Worm (Caenorhabditis elegans) whole organism, midembryonic: Measurements from ENCODE around the gene C50D2.1.

Experiments
- T22C8.4 ChIP-seq: fragments of 200-800 bp; sonication (Bioruptor generic); IDR thresholded peaks from 2 replicates; pipeline ENCODE4 v1.3.6; 2022; ENCODE audit warnings: missing genetic modification characterization, missing compliant biosample characterization
- cog-1 ChIP-seq: sonication (generic microtip); optimal IDR thresholded peaks from 2 replicates; lab custom pipeline; 2016; ENCODE audit warnings: missing genetic modification characterization, missing compliant biosample characterization
- flt-1 ChIP-seq: fragments of 200-800 bp; sonication (Bioruptor generic); IDR thresholded peaks from 2 replicates; pipeline ENCODE4 v1.3.6; 2022; ENCODE audit warnings: missing genetic modification characterization, missing compliant biosample characterization
- klf-2 ChIP-seq: fragments of 200-800 bp; sonication (Bioruptor generic); conservative IDR thresholded peaks from 2 replicates; pipeline ENCODE4 v1.3.6; 2022; ENCODE audit warnings: missing genetic modification reagents, missing genetic modification characterization, missing compliant biosample characterization
- med-1 ChIP-seq: sonication (generic microtip); optimal IDR thresholded peaks from 2 replicates; lab custom pipeline; 2017; ENCODE audit warnings: missing genetic modification characterization, mild to moderate bottlenecking, missing compliant biosample characterization, antibody characterized with exemption, missing genetic modification reagents; ENCODE audit not compliant: insufficient read depth
- ref-1 ChIP-seq: fragments of 200-800 bp; sonication (Bioruptor generic); conservative IDR thresholded peaks from 2 replicates; pipeline ENCODE4 v1.3.6; 2022; ENCODE audit warnings: missing genetic modification reagents, missing genetic modification characterization, missing compliant biosample characterization
- tab-1 ChIP-seq: fragments of 200-800 bp; sonication (Bioruptor generic); IDR thresholded peaks from 2 replicates; pipeline ENCODE4 v1.3.6; 2022; ENCODE audit warnings: missing genetic modification characterization, missing compliant biosample characterization
- ztf-23 ChIP-seq: fragments of 200-800 bp; sonication (Bioruptor generic); IDR thresholded peaks from 2 replicates; pipeline ENCODE4 v1.3.6; 2022; ENCODE audit warnings: missing genetic modification reagents, missing genetic modification characterization, missing compliant biosample characterization
- ztf-29 ChIP-seq: fragments of 200-800 bp; sonication (Bioruptor generic); IDR thresholded peaks from 2 replicates; pipeline ENCODE4 v1.3.6; 2022; ENCODE audit warnings: missing genetic modification reagents, missing genetic modification characterization, missing compliant biosample characterization

Gene C50D2.1

ce11 chrII:156999-157499 is 45.7 kb downstream of the C50D2.1 start:
- TF ChIP-seq T22C8.4 (GFP tag; lab: Robert Waterston, UW), result no peak
- no peak for TF ChIP-seq tab-1

ce11 chrII:158004-158731 is 46.8 kb downstream of the C50D2.1 start:
- no peak for TF ChIP-seq med-1 (GFP tag; lab: Kevin White, UChicago)
- no peak for TF ChIP-seq flt-1
- no peak for TF ChIP-seq ztf-23 (GFP tag; lab: Robert Waterston, UW)
- no peak for TF ChIP-seq T22C8.4 (GFP tag; lab: Robert Waterston, UW)
- no peak for TF ChIP-seq tab-1
- no peak for TF ChIP-seq klf-2 (GFP tag; lab: Robert Waterston, UW)
- TF ChIP-seq ref-1, result no peak
- no peak for TF ChIP-seq ztf-29
- no peak for TF ChIP-seq cog-1 (tag; lab: Kevin White, UChicago)

DNA sequence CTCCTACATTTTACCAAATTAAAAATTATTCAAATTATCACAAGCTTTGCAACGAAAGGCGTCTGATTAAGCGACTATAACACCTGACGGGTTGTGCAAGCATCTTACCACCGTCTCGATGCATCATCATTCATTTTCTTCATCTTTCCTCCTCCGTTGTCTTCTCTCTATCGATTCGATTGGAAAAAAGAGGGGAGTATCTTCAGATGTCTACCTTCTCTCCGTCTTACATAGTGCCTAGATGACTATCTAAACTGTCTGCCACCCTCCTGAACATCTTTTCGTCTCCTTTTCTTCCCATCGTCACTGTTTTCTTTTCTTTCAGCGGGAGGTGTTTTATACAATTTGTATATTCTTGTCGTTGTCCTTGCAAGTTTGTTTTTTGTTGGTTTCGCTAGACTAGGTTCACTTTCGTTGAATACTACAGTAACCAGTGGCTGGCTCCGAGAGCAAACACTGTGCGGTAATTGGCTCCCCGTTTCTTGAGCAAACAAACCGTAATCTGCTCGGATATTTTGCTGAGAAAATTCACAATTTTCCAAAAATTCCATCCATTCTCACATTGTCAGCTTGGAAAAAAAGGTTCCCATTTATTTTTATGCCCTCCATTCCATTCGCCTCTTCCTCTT is 48.0 kb downstream of the C50D2.1 start:
- TF ChIP-seq ref-1 (no peak), ztf-23 (GFP tag; lab: Robert Waterston, UW) (no peak), ztf-29 (no peak), cog-1 (tag; lab: Kevin White, UChicago) (peak; percentile 38), T22C8.4 (GFP tag; lab: Robert Waterston, UW) (peak; percentile 43; the same call in 1 of the 2 replicates)

- TF ChIP-seq ref-1 (no peak), ztf-29 (no peak), med-1 (GFP tag; lab: Kevin White, UChicago) (no peak), flt-1 (no peak), klf-2 (GFP tag; lab: Robert Waterston, UW) (no peak)
These were observed 49.3 kb downstream of the C50D2.1 start for ce11 chrII:160561-161123.

DNA sequence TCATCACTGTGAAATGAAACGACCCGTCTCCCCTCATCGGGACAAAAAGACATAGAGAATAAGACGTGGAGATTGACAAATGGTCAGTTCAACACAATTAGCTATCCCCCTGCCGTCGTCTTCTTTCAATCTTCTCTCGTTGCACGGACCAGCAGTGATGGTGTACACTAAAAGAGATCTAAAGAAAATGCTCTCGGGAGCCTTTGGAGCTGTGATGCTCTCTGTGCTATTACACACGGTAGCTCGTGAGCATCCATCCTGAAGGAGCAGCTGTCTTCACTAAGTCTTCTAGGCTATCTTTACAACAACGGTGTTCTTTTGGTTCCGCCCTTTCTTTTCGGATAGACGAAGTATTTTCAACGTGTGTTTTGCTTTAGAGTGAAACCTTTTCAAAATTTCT is 49.9 kb downstream of the C50D2.1 start:
- TF ChIP-seq klf-2 (GFP tag; lab: Robert Waterston, UW) (no peak), cog-1 (tag; lab: Kevin White, UChicago) (peak; percentile 34), ref-1 (no peak), ztf-29 (no peak), tab-1 (no peak), T22C8.4 (GFP tag; lab: Robert Waterston, UW) (no peak), flt-1 (0 out of 2 replicates have a peak, but pooled peaks have one; percentile 31), med-1 (GFP tag; lab: Kevin White, UChicago) (no peak)

DNA sequence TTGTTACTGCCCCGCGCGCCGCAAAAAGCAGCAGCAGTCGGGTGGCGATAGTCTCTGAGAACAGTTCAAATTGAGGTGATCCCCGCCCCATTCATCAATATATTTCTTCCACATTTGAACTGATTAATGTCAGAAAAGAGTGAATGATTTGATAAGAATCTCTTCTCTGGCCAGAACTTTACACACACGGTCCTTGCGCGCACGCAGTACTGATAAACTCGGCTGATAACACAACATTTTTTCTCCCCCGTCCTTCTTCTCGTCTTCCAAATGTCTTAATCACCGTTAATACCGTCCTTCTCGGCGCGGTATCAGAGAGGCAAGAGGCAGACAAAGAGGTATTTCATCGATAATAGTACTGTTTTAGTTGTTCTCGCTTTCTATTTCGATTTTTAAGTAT is 50.8 kb downstream of the C50D2.1 start, which contains the start of gene etr-1:
etr-1 (plus strand) TSS at position 193 of the 400 bp plus-strand sequence.
- TF ChIP-seq ztf-29, result no peak

DNA sequence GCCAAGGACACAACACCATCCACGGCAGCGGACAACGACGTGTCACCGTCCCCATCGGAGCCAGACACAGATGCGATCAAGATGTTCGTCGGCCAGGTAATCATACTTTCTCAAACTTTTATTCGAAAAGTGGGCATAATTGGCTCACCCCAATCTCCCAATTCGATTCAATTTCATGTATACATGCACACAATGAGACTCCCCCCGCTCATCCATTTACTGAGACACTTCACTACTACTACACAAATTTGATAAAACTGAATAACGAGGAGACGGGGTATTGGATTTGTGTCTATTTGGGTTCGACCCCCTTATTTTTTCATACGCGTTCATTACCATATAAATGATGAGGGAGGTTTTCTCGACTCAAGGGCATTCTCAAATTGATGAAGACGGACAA is 51.9 kb downstream of the C50D2.1 start:
- TF ChIP-seq flt-1 (no peak), cog-1 (tag; lab: Kevin White, UChicago) (no peak), ref-1 (no peak), ztf-23 (GFP tag; lab: Robert Waterston, UW) (no peak), klf-2 (GFP tag; lab: Robert Waterston, UW) (no peak), tab-1 (no peak), ztf-29 (no peak), med-1 (GFP tag; lab: Kevin White, UChicago) (no peak), T22C8.4 (GFP tag; lab: Robert Waterston, UW) (no peak)
